Fruit fly (Drosophila melanogaster): ENCODE data around the gene Elp4.

The Elp4 gene

dm6 chr2L:5519846-5520384, 4.0 kb upstream of the Elp4 start, which contains the start of the genes CG7382 and cl:
CG7382 (minus strand) TSS chr2L:5519896.
cl (plus strand) TSS chr2L:5520135.
- TF ChIP-seq CG32006 (GFP tag; optimal IDR thresholded peaks at IDR 0.05) (peak; percentile 44), fkh (GFP tag; optimal IDR thresholded peaks at IDR 0.05) (no peak), Ets96B (tag; optimal IDR thresholded peaks at IDR 0.05) (peak; percentile 27), Sox14 (GFP tag; optimal IDR thresholded peaks at IDR 0.05) (peak; percentile 33), Hr39 (GFP tag; optimal IDR thresholded peaks at IDR 0.05) (peak; percentile 38), acj6 (GFP tag; optimal IDR thresholded peaks at IDR 0.05) (peak; percentile 53), eg (GFP tag; IDR thresholded peaks at IDR 0.05) (no peak; the same call in 2 of the 3 replicates), CG3032 (tag; optimal IDR thresholded peaks at IDR 0.05) (peak; percentile 64), Smox (GFP tag; optimal IDR thresholded peaks at IDR 0.05) (no peak), CG31627 (GFP tag; optimal IDR thresholded peaks at IDR 0.05) (peak; percentile 16), dsx (GFP tag; optimal IDR thresholded peaks at IDR 0.05; ENCODE audit: poor library complexity, severe bottlenecking) (peak; percentile 2), net (GFP tag; optimal IDR thresholded peaks at IDR 0.05) (no peak), topi (GFP tag; optimal IDR thresholded peaks at IDR 0.05) (peak; percentile 17), salr (GFP tag; optimal IDR thresholded peaks at IDR 0.05) (no peak), fd85E (GFP tag; optimal IDR thresholded peaks at IDR 0.05) (no peak), esn (GFP tag; optimal IDR thresholded peaks at IDR 0.05) (peak; percentile 7), dac (GFP tag; optimal IDR thresholded peaks at IDR 0.05) (no peak), CG11294 (GFP tag; IDR thresholded peaks at IDR 0.05) (no peak), CG3919 (GFP tag; optimal IDR thresholded peaks at IDR 0.05) (no peak), Eip75B (GFP tag; optimal IDR thresholded peaks at IDR 0.05) (peak; percentile 25), Ets21C (GFP tag; optimal IDR thresholded peaks at IDR 0.05) (no peak), CG11762 (GFP tag; optimal IDR thresholded peaks at IDR 0.05; ENCODE audit: insufficient read depth) (no peak), achi (GFP tag; optimal IDR thresholded peaks at IDR 0.05) (peak; percentile 48), CG7368 (GFP tag; optimal IDR thresholded peaks at IDR 0.05) (no peak), Hr4 (GFP tag; optimal IDR thresholded peaks at IDR 0.05) (no peak), ss (GFP tag; optimal IDR thresholded peaks at IDR 0.05) (peak in 1 of 2 experiments; percentile 30), CG9139 (GFP tag; optimal IDR thresholded peaks at IDR 0.05) (no peak), Gug (GFP tag; IDR thresholded peaks at IDR 0.05) (no peak), Met (GFP tag; optimal IDR thresholded peaks at IDR 0.05) (no peak), spab (GFP tag; optimal IDR thresholded peaks at IDR 0.05) (no peak), Sox15 (GFP tag; optimal IDR thresholded peaks at IDR 0.05) (peak; percentile 20), CG15336 (GFP tag; IDR thresholded peaks at IDR 0.05) (no peak), Blimp-1 (GFP tag; optimal IDR thresholded peaks at IDR 0.05) (no peak), Lpt (GFP tag; optimal IDR thresholded peaks at IDR 0.05) (no peak), Sox102F (GFP tag; optimal IDR thresholded peaks at IDR 0.05) (no peak), lz (GFP tag; optimal IDR thresholded peaks at IDR 0.05) (peak; percentile 48), Eip78C (GFP tag) (no peak), CG1621 (tag; optimal IDR thresholded peaks at IDR 0.05) (peak; percentile 19), CG34406 (GFP tag; optimal IDR thresholded peaks at IDR 0.05) (peak; percentile 1), vri (GFP tag; optimal IDR thresholded peaks at IDR 0.05) (no peak), CG11902 (GFP tag; optimal IDR thresholded peaks at IDR 0.05) (peak; percentile 9), Hr38 (GFP tag; optimal IDR thresholded peaks at IDR 0.05) (no peak), fd59A (GFP tag; optimal IDR thresholded peaks at IDR 0.05) (no peak), CG8319 (GFP tag; optimal IDR thresholded peaks at IDR 0.05) (no peak), CG6792 (GFP tag; optimal IDR thresholded peaks at IDR 0.05) (peak; percentile 9), CG6808 (GFP tag; optimal IDR thresholded peaks at IDR 0.05) (peak; percentile 22), pdm3 (GFP tag; optimal IDR thresholded peaks at IDR 0.05) (no peak), Eip93F (GFP tag; optimal IDR thresholded peaks at IDR 0.05) (no peak), CG6854 (GFP tag; optimal IDR thresholded peaks at IDR 0.05) (no peak), CG10669 (GFP tag; optimal IDR thresholded peaks at IDR 0.05) (no peak), CG4318 (GFP tag; optimal IDR thresholded peaks at IDR 0.05) (no peak), CG6276 (GFP tag; optimal IDR thresholded peaks at IDR 0.05) (no peak)
